Worm (Caenorhabditis elegans) whole organism, L4/young adult: ENCODE results near the gene msp-142.

ENCODE experiments used
- W03F9.2 ChIP-seq: fragments of 150-350 bp; optimal IDR thresholded peaks from 2 replicates; lab custom pipeline; 2014; ENCODE audit warnings: missing biosample characterization, missing genetic modification characterization
- him-1 ChIP-seq: sonication (generic microtip); optimal IDR thresholded peaks from 2 replicates; lab custom pipeline; 2016; ENCODE audit warnings: missing genotype, missing genetic modification reagents, missing genetic modification characterization, missing compliant biosample characterization

DNA sequence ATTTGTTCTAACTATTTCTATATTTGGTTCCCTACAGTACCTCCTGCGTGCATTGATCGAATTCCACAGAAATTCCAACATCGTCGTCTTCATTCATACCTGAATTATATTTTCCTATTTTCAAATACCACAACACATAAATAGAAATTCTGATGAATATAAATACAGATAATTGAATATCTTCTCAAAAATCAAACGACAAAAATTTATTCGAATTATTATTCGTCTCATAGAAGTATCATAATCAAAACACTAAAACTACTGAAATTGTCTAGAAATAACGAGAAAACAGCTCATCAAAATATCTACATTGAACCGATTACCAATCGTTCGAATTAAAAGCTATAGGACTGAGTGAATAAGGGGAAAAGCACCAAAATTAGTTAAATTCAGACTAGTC, 35.4 kb downstream of the msp-142 start, which contains the start of gene gtap-1:
- no peak for TF ChIP-seq W03F9.2 (tag; lab: Kevin White, UChicago)
- TF ChIP-seq him-1 (tag; lab: Kevin White, UChicago) = no peak
